Worm (Caenorhabditis elegans): Measurements from ENCODE around the gene clec-247.

The clec-247 gene

DNA sequence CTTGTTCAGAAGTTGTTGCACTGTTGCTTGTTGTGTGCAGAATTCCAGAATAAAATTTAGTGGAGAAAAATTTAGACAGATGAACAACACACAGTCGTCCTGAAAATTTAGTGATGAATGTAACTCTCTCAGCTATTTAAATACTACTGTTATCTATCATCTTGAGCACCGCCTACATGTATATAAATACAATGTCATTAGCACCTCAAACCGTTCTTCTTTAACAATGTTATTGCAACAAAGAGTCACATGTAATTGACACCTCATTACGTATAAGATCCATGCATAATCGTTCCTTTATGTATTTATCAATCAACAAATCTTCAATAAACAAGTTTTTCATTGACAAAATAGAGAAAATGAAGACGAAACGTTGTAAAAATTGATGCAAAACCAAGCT, 1.9 kb upstream of the clec-247 start, which contains the start of gene Y51A2A.16:
Y51A2A.16 (minus strand) TSS at position 101 of the 400 bp plus-strand sequence.
- no peak for TF ChIP-seq unc-39 (tag; optimal IDR thresholded peaks at IDR 0.05)

DNA sequence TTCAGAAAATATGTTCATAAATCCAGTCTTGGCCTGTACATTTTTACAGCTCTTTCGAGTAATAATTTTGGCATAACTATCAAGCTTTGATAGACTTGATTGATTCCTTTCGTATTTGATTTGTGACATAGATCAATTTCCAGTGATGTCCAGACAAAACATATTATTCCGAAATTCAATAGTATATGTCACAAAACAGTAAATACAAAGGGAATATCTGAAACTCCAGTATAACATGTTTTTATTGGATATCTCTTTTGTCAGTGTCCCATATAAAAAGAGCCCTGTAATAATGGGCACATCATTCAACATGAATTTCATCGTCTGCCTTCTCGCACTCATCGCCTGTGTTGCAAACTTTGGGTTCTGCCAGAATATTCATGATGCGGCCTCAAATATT, 7.9 kb downstream of the clec-247 start, which contains the start of gene Y51A2A.4:
Y51A2A.4 (plus strand) TSS at position 301 of the 400 bp plus-strand sequence.
- TF ChIP-seq F10B5.3 (tag; optimal IDR thresholded peaks at IDR 0.05) (no peak), Y5F2A.4 (GFP tag; optimal IDR thresholded peaks at IDR 0.05) (no peak), unc-62 (GFP tag; optimal IDR thresholded peaks at IDR 0.05 in 1 of 2) (no peak), unc-62 (tag; optimal IDR thresholded peaks at IDR 0.05) (no peak), F37D6.2 (tag; optimal IDR thresholded peaks at IDR 0.05) (no peak), D1046.2 (GFP tag; IDR thresholded peaks at IDR 0.05) (no peak), lir-3 (tag; optimal IDR thresholded peaks at IDR 0.05) (no peak)

DNA sequence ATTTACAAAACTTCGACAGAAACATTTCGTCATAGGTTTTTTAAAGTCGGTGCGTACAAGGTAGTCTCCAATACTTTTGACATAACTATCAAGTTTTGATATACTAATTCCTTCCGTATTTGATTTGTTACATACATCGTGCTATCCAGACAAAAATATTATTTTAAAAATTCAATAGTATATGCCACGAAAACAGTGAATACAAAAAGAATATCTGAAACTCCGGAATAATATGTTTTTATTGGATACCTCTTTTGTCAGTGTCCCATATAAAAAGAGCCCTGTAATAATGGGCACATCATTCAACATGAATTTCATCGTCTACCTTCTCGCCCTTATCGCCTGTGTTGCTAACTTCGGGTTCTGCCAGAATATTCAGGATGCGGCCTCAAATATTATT, 9.6 kb downstream of the clec-247 start, which contains the start of gene Y51A2A.12:
Y51A2A.12 (plus strand) TSS at position 301 of the 400 bp plus-strand sequence.
- TF ChIP-seq attf-4 (tag; optimal IDR thresholded peaks at IDR 0.05), result no peak
- no peak for TF ChIP-seq lin-13 (GFP tag; optimal IDR thresholded peaks at IDR 0.05)
- TF ChIP-seq ztf-7 (tag; optimal IDR thresholded peaks at IDR 0.05), result no peak
- no peak for TF ChIP-seq daf-12 (tag; optimal IDR thresholded peaks at IDR 0.05)
- no peak for TF ChIP-seq unc-62 (GFP tag; optimal IDR thresholded peaks at IDR 0.05 in 1 of 2)
- no peak for TF ChIP-seq unc-62 (tag; optimal IDR thresholded peaks at IDR 0.05)
- no peak for TF ChIP-seq nhr-41 (GFP tag; IDR thresholded peaks at IDR 0.05)
- TF ChIP-seq unc-130 (GFP tag; optimal IDR thresholded peaks at IDR 0.05), result no peak
- no peak for TF ChIP-seq vab-7 (GFP tag; IDR thresholded peaks at IDR 0.05)
- no peak for TF ChIP-seq mdt-29 (GFP tag; IDR thresholded peaks at IDR 0.05)
- TF ChIP-seq zfp-2 (tag; optimal IDR thresholded peaks at IDR 0.05), result no peak
- TF ChIP-seq php-3 (GFP tag; IDR thresholded peaks at IDR 0.05), result no peak
- TF ChIP-seq nhr-48 (tag; optimal IDR thresholded peaks at IDR 0.05), result no peak
- TF ChIP-seq hif-1 (tag; optimal IDR thresholded peaks at IDR 0.05), result no peak
- no peak for TF ChIP-seq duxl-1 (tag; optimal IDR thresholded peaks at IDR 0.05; ENCODE audit: poor library complexity)

DNA sequence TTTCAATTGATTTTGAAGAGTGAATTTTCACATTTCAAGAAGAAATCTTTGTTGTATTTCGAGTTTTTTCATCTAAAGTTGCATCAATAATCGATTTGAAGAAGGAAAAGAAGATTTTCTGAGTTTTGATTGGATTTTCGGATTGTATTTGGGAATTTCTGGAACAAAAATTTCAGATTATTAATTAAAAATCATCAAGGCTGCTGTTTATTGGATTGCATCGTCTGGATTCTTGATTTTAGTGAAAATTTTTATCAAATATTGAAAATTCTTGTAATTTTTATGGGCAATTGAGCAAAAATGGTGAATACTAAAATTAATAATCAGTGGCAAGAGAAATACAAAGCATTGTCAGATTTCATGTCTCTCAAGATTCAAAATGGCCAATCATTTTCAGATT, 15.8 kb downstream of the clec-247 start, which contains the start of gene Y51A2A.5:
Y51A2A.5 (plus strand) TSS at position 301 of the 400 bp plus-strand sequence.
- no peak for TF ChIP-seq zip-11 (GFP tag; IDR thresholded peaks at IDR 0.05)
- no peak for TF ChIP-seq ZK337.2 (GFP tag; IDR thresholded peaks at IDR 0.05)
- TF ChIP-seq rbr-2 (tag; optimal IDR thresholded peaks at IDR 0.05), result no peak
- no peak for TF ChIP-seq snpc-4 (tag; optimal IDR thresholded peaks at IDR 0.05)
- TF ChIP-seq tag-97 (GFP tag; IDR thresholded peaks at IDR 0.05), result no peak
- no peak for TF ChIP-seq dmd-9 (GFP tag; IDR thresholded peaks at IDR 0.05)
- no peak for TF ChIP-seq set-16 (GFP tag; IDR thresholded peaks at IDR 0.05)
- TF ChIP-seq lin-13 (GFP tag; optimal IDR thresholded peaks at IDR 0.05), result no peak
- no peak for TF ChIP-seq nhr-28 (tag; optimal IDR thresholded peaks at IDR 0.05)

DNA sequence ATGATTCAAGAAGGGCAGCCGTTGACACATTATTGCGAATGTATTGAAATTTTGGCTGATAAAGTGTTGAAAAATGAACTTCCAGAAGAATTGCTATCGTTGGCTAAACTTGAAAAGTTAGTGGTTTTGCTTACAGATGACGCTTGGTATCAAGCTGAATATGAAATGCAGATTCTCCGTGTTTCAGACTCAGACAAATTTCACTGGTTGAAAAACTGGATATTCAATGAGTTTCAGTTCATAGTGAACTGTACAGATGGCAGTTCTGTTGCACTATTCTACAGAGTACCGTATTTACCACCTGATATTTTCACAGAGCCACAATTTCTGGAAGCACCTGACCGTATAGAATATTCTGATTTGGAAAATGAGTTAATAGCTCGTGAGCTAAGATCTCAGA, 16.6 kb downstream of the clec-247 start:
- TF ChIP-seq ceh-44 (GFP tag; IDR thresholded peaks at IDR 0.05) (no peak), pqm-1 (tag; optimal IDR thresholded peaks at IDR 0.05) (no peak), madf-9 (GFP tag; conservative IDR thresholded peaks at IDR 0.05) (no peak), nhr-25 (tag; optimal IDR thresholded peaks at IDR 0.05; ENCODE audit: borderline replicate concordance, insufficient read depth) (no peak), unc-62 (GFP tag; optimal IDR thresholded peaks at IDR 0.05 in 1 of 2) (peak in 1 of 2 experiments; percentile 96), unc-62 (tag; optimal IDR thresholded peaks at IDR 0.05) (no peak), unc-39 (tag; optimal IDR thresholded peaks at IDR 0.05) (no peak)
